Fruit fly (Drosophila melanogaster): Measurements from ENCODE around the gene CG17834.

CG17834 gene

DNA sequence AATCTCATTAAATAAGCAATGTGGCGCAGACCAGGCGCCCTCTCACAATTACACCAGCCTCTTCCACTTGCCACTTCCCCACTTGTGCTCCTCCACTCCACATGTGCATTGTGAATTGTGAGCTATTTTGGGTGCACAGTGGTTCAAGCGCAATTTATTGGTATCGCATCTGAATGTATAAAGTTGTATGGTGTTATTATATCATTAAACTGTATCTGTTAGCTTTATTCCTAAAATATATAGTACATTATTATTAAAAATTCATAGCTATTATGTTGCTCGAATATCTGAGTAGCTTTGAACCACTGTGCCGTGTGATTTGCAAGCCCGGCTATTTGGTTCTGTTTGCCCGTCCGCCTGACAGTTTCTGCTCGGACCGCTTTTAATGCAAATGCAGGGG lies 46.0 kb downstream of the CG17834 start (continued):
- TF ChIP-seq D19B (GFP tag; optimal IDR thresholded peaks at IDR 0.05) (no peak), Dip3 (GFP tag; optimal IDR thresholded peaks at IDR 0.05) (no peak), CoRest (tag; optimal IDR thresholded peaks at IDR 0.05) (peak; percentile 84), D (optimal IDR thresholded peaks at IDR 0.05) (no peak), D (GFP tag; optimal IDR thresholded peaks at IDR 0.05) (peak; percentile 89), CG13424 (tag; optimal IDR thresholded peaks at IDR 0.05) (peak; percentile 87), CG10565 (GFP tag; optimal IDR thresholded peaks at IDR 0.05) (peak; percentile 26), CG13123 (GFP tag; optimal IDR thresholded peaks at IDR 0.05) (peak; percentile 62), fu2 (GFP tag; optimal IDR thresholded peaks at IDR 0.05) (no peak), Nf-YB (GFP tag; optimal IDR thresholded peaks at IDR 0.05) (peak; percentile 66), chinmo (GFP tag; IDR thresholded peaks at IDR 0.05; ENCODE audit: partially characterized antibody) (no peak), CG12942 (GFP tag; optimal IDR thresholded peaks at IDR 0.05) (peak; percentile 75), CG12219 (GFP tag; optimal IDR thresholded peaks at IDR 0.05) (peak; percentile 83), tap (tag; optimal IDR thresholded peaks at IDR 0.05) (peak; percentile 87), gsb (GFP tag; IDR thresholded peaks at IDR 0.05) (no peak), CG11504 (tag; optimal IDR thresholded peaks at IDR 0.05) (peak; percentile 90), CG1233 (GFP tag; optimal IDR thresholded peaks at IDR 0.05) (peak; percentile 80), tna (GFP tag; IDR thresholded peaks at IDR 0.05; ENCODE audit: partially characterized antibody) (no peak), p53 (GFP tag; optimal IDR thresholded peaks at IDR 0.05) (no peak), Dad (GFP tag; optimal IDR thresholded peaks at IDR 0.05) (peak; percentile 31), ems (GFP tag; optimal IDR thresholded peaks at IDR 0.05) (peak; percentile 60), Ssrp (tag; optimal IDR thresholded peaks at IDR 0.05) (peak; percentile 90), CG8359 (GFP tag; optimal IDR thresholded peaks at IDR 0.05; ENCODE audit: borderline replicate concordance) (peak; percentile 80), ci (GFP tag; IDR thresholded peaks at IDR 0.05) (peak; percentile 95), grau (tag; optimal IDR thresholded peaks at IDR 0.05) (peak; percentile 81), chm (GFP tag; IDR thresholded peaks at IDR 0.05) (peak; percentile 89), Neu2 (GFP tag; optimal IDR thresholded peaks at IDR 0.05; ENCODE audit: borderline replicate concordance) (no peak), vfl (GFP tag; optimal IDR thresholded peaks at IDR 0.05) (no peak), corto (GFP tag; optimal IDR thresholded peaks at IDR 0.05) (peak; percentile 33), bigmax (GFP tag; optimal IDR thresholded peaks at IDR 0.05) (no peak), CG2889 (GFP tag; IDR thresholded peaks at IDR 0.05) (peak; percentile 68; the same call in 2 of the 3 replicates), Bgb (GFP tag; IDR thresholded peaks at IDR 0.05; ENCODE audit: partially characterized antibody) (no peak), CG4424 (GFP tag; optimal IDR thresholded peaks at IDR 0.05) (peak; percentile 92), exex (tag; optimal IDR thresholded peaks at IDR 0.05) (no peak), MBD-R2 (GFP tag; IDR thresholded peaks at IDR 0.05) (no peak), CG8765 (GFP tag; IDR thresholded peaks at IDR 0.05) (peak; percentile 65; the same call in 1 of the 2 replicates), lilli (GFP tag; optimal IDR thresholded peaks at IDR 0.05) (peak; percentile 64), CG34422 (GFP tag; IDR thresholded peaks at IDR 0.05) (peak; percentile 89), Doc2 (GFP tag; IDR thresholded peaks at IDR 0.05) (peak; percentile 41; the same call in 1 of the 2 replicates), trem (tag; optimal IDR thresholded peaks at IDR 0.05) (peak; percentile 83), ap (GFP tag; IDR thresholded peaks at IDR 0.05) (peak; percentile 88), pfk (GFP tag; optimal IDR thresholded peaks at IDR 0.05) (no peak), CG12104 (GFP tag; optimal IDR thresholded peaks at IDR 0.05) (peak; percentile 61), ftz-f1 (GFP tag; optimal IDR thresholded peaks at IDR 0.05) (no peak), mirr (GFP tag; optimal IDR thresholded peaks at IDR 0.05) (no peak), Dp (GFP tag; optimal IDR thresholded peaks at IDR 0.05) (no peak), cad (GFP tag; optimal IDR thresholded peaks at IDR 0.05) (no peak), aop (GFP tag; IDR thresholded peaks at IDR 0.05) (peak; percentile 70; the same call in 1 of the 2 replicates), CG7745 (tag; optimal IDR thresholded peaks at IDR 0.05) (peak; percentile 59), CG31388 (GFP tag; optimal IDR thresholded peaks at IDR 0.05) (peak; percentile 27), CG7357 (GFP tag; IDR thresholded peaks at IDR 0.05) (peak; percentile 72)
